Worm (Caenorhabditis elegans) whole organism, midembryonic: ENCODE results near the gene srh-216.

Experiments used
- cog-1 ChIP-seq: sonication (generic microtip); optimal IDR thresholded peaks from 2 replicates; lab custom pipeline; 2016; ENCODE audit warnings: missing genetic modification characterization, missing compliant biosample characterization
- flt-1 ChIP-seq: fragments of 200-800 bp; sonication (Bioruptor generic); IDR thresholded peaks from 2 replicates; pipeline ENCODE4 v1.3.6; 2022; ENCODE audit warnings: missing genetic modification characterization, missing compliant biosample characterization
- med-1 ChIP-seq: sonication (generic microtip); optimal IDR thresholded peaks from 2 replicates; lab custom pipeline; 2017; ENCODE audit warnings: missing genetic modification characterization, mild to moderate bottlenecking, missing compliant biosample characterization, antibody characterized with exemption, missing genetic modification reagents; ENCODE audit not compliant: insufficient read depth
- tab-1 ChIP-seq: fragments of 200-800 bp; sonication (Bioruptor generic); IDR thresholded peaks from 2 replicates; pipeline ENCODE4 v1.3.6; 2022; ENCODE audit warnings: missing genetic modification characterization, missing compliant biosample characterization
- ztf-23 ChIP-seq: fragments of 200-800 bp; sonication (Bioruptor generic); IDR thresholded peaks from 2 replicates; pipeline ENCODE4 v1.3.6; 2022; ENCODE audit warnings: missing genetic modification reagents, missing genetic modification characterization, missing compliant biosample characterization
- ztf-29 ChIP-seq: fragments of 200-800 bp; sonication (Bioruptor generic); IDR thresholded peaks from 2 replicates; pipeline ENCODE4 v1.3.6; 2022; ENCODE audit warnings: missing genetic modification reagents, missing genetic modification characterization, missing compliant biosample characterization

DNA sequence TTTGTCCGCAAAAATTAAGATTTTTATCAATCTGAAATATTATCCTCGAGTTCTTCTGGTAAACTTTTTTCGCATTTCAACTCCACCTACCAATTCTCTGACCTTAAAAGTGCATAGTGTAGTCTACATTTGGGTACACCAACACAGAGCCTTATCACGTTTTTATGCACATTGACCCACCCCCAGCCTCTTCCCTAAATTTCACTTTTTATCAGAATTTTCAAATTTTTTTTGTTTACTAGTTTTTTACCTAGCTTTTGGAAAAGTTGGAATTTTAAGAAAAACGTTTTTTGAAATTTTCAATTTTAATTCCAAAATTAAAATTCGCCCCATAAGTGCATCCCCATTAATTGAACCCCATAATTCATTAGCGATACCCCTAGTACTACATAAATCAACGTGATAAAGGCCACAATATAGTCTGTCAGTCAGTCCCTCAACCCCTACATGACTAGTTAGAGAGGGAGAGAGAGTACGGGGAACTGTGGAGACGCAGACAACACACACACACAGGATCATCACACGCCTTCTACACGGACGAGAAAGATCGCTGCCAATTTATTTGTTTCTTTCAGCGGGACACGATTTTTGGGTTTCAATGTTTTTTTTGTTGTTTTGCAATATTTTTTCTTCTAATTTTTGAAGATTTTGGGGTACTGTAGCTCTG lies 12.7 kb downstream of the srh-216 start:
- no peak for TF ChIP-seq ztf-29 (GFP tag; lab: Robert Waterston, UW)
- TF ChIP-seq tab-1 (GFP tag; lab: Robert Waterston, UW), result no peak
- TF ChIP-seq ztf-23 (GFP tag; lab: Robert Waterston, UW), result no peak
- no peak for TF ChIP-seq cog-1 (tag; lab: Kevin White, UChicago)
- TF ChIP-seq med-1 (GFP tag; lab: Kevin White, UChicago), result no peak
- TF ChIP-seq flt-1, result no peak
